Worm (Caenorhabditis elegans) whole organism, L4 larva: ENCODE measurements around the gene ZK742.6.

Experiments
- F10B5.3 ChIP-seq: sonication (generic microtip); optimal IDR thresholded peaks from 2 replicates; lab custom pipeline; 2016; ENCODE audit warnings: mild to moderate bottlenecking, missing genetic modification characterization, missing compliant biosample characterization
- Y48G9A.11 ChIP-seq: fragments of 200-800 bp; sonication (Bioruptor generic); IDR thresholded peaks from 2 replicates; pipeline ENCODE4 v1.3.6; 2022; ENCODE audit warnings: missing genetic modification reagents, missing genetic modification characterization, missing compliant biosample characterization
- ama-1 ChIP-seq: fragments of 150-350 bp; optimal IDR thresholded peaks from 2 replicates; lab custom pipeline; 2014; ENCODE audit warnings: inconsistent platforms, mixed read lengths
- ctbp-1 ChIP-seq: fragments of 200-800 bp; sonication (Bioruptor generic); IDR thresholded peaks from 2 replicates; pipeline ENCODE4 v1.3.6; 2022; ENCODE audit warnings: missing genetic modification reagents, missing genetic modification characterization, missing compliant biosample characterization
- mdl-1 ChIP-seq, 2 experiments: fragments of 150-350 bp in 1 of 2; sonication (generic microtip) in 1 of 2; optimal IDR thresholded peaks; 2 replicates each; lab custom pipeline; 2014 to 2017; ENCODE audit warnings: missing biosample characterization in 2 of 2, missing genetic modification characterization in 2 of 2
- nhr-10 ChIP-seq: fragments of 150-350 bp; optimal IDR thresholded peaks from 2 replicates; lab custom pipeline; 2014; ENCODE audit warnings: missing biosample characterization, missing genetic modification characterization
- nhr-102 ChIP-seq: sonication (generic microtip); optimal IDR thresholded peaks from 2 replicates; lab custom pipeline; 2016; ENCODE audit warnings: mild to moderate bottlenecking, missing genetic modification characterization, moderate library complexity, missing compliant biosample characterization
- nhr-11 ChIP-seq: fragments of 150-350 bp; optimal IDR thresholded peaks from 2 replicates; lab custom pipeline; 2014; ENCODE audit warnings: missing biosample characterization, missing genetic modification characterization
- nhr-25 ChIP-seq: sonication (generic microtip); optimal IDR thresholded peaks from 2 replicates; lab custom pipeline; 2017; ENCODE audit warnings: missing genetic modification characterization, mild to moderate bottlenecking, missing compliant biosample characterization, antibody characterized with exemption, moderate library complexity, borderline replicate concordance; ENCODE audit not compliant: insufficient read depth
- nhr-77 ChIP-seq: fragments of 150-350 bp; optimal IDR thresholded peaks from 2 replicates; lab custom pipeline; 2014; ENCODE audit warnings: missing biosample characterization, missing genetic modification characterization
- skn-1 ChIP-seq: fragments of 150-350 bp; optimal IDR thresholded peaks from 2 replicates; lab custom pipeline; 2014; ENCODE audit warnings: missing biosample characterization, missing genetic modification characterization
- unc-130 ChIP-seq: sonication (generic microtip); optimal IDR thresholded peaks from 2 replicates; lab custom pipeline; 2016; ENCODE audit warnings: missing genetic modification reagents, missing genetic modification characterization, missing compliant biosample characterization
- unc-62 ChIP-seq, 3 experiments: fragments of 150-350 bp in 1 of 3; sonication (generic microtip); optimal IDR thresholded peaks in 2 of 3; peaks in 1 of 3; 1 replicate in 1 of 3; 2 replicates in 2 of 3; lab custom pipeline; 2014 to 2017; ENCODE audit warnings: missing biosample characterization in 3 of 3, missing genetic modification characterization in 3 of 3, missing genetic modification reagents in 3 of 3, missing genotype in 1 of 3

- no peak for TF ChIP-seq nhr-25 (tag; lab: Kevin White, UChicago)
- TF ChIP-seq nhr-10: no peak
- TF ChIP-seq nhr-11 (tag; lab: Kevin White, UChicago): no peak
- TF ChIP-seq Y48G9A.11 (GFP tag; lab: Robert Waterston, UW): no peak
- TF ChIP-seq mdl-1 (tag; optimal IDR thresholded peaks at IDR 0.05; lab: Kevin White, UChicago): no peak
- no peak for TF ChIP-seq unc-130 (GFP tag; lab: Kevin White, UChicago)
- TF ChIP-seq unc-62 (GFP tag; optimal IDR thresholded peaks at IDR 0.05 in 1 of 2; lab: Kevin White, UChicago): no peak
- TF ChIP-seq unc-62 (tag; optimal IDR thresholded peaks at IDR 0.05; lab: Kevin White, UChicago): no peak
- TF ChIP-seq F10B5.3 (tag; lab: Kevin White, UChicago): no peak
- TF ChIP-seq ama-1 (lab: Kevin White, UChicago): no peak
- TF ChIP-seq skn-1 (tag; lab: Kevin White, UChicago): no peak
- no peak for TF ChIP-seq nhr-77
- TF ChIP-seq nhr-102: no peak
- no peak for TF ChIP-seq ctbp-1 (GFP tag; lab: Robert Waterston, UW)
Observed at ce11 chrV:7810591-7810990, 4.2 kb downstream of the ZK742.6 start.
